Fruit fly (Drosophila melanogaster) whole organism, embryonic: ENCODE data around the gene Ant2.

ENCODE experiments used
- ATbp ChIP-seq: fragments of 200-800 bp; sonication (Bioruptor generic); optimal IDR thresholded peaks from 2 replicates; lab custom pipeline; 2017; ENCODE audit warnings: missing biosample characterization, mild to moderate bottlenecking, missing genetic modification characterization, missing genetic modification reagents
- Aef1 ChIP-seq: fragments of 200-800 bp; sonication (Bioruptor generic); IDR thresholded peaks from 3 replicates; pipeline ENCODE4 v1.3.6; 2022; ENCODE audit warnings: missing biosample characterization, missing genetic modification characterization
- Asciz ChIP-seq: fragments of 200-800 bp; sonication (Bioruptor generic); optimal IDR thresholded peaks from 2 replicates; lab custom pipeline; 2017; ENCODE audit warnings: missing biosample characterization, mild to moderate bottlenecking, missing genetic modification characterization, missing genetic modification reagents
- CG10979 ChIP-seq: fragments of 200-800 bp; sonication (Bioruptor generic); optimal IDR thresholded peaks from 2 replicates; lab custom pipeline; 2018; ENCODE audit warnings: missing biosample characterization, mild to moderate bottlenecking, missing genetic modification characterization, moderate library complexity
- CG11398 ChIP-seq: fragments of 200-800 bp; sonication (Bioruptor generic); optimal IDR thresholded peaks from 2 replicates; lab custom pipeline; 2016; ENCODE audit warnings: missing biosample characterization, missing genetic modification characterization
- CG11696 ChIP-seq: fragments of 200-800 bp; sonication (Bioruptor generic); IDR thresholded peaks from 2 replicates; pipeline ENCODE4 v1.3.6; 2022; ENCODE audit warnings: missing biosample characterization, missing genetic modification characterization
- CG12071 ChIP-seq: fragments of 200-800 bp; sonication (Bioruptor generic); optimal IDR thresholded peaks from 3 replicates; lab custom pipeline; 2018; ENCODE audit warnings: missing biosample characterization, mild to moderate bottlenecking, missing genetic modification characterization
- CG12219 ChIP-seq: fragments of 200-800 bp; sonication (Bioruptor generic); optimal IDR thresholded peaks from 3 replicates; lab custom pipeline; 2018; ENCODE audit warnings: missing biosample characterization, mild to moderate bottlenecking, missing genetic modification characterization
- CG12659 ChIP-seq: fragments of 200-800 bp; sonication (Bioruptor generic); optimal IDR thresholded peaks from 3 replicates; lab custom pipeline; 2017; ENCODE audit warnings: mild to moderate bottlenecking, missing biosample characterization, missing genetic modification reagents, missing genetic modification characterization
- CG13123 ChIP-seq: fragments of 200-800 bp; sonication (Bioruptor generic); optimal IDR thresholded peaks from 2 replicates; lab custom pipeline; 2016; ENCODE audit warnings: missing biosample characterization, missing genetic modification characterization
- CG14965 ChIP-seq: fragments of 200-800 bp; sonication (Bioruptor generic); optimal IDR thresholded peaks from 2 replicates; lab custom pipeline; 2016; ENCODE audit warnings: missing biosample characterization, missing genetic modification characterization, borderline replicate concordance
- CG16779 ChIP-seq: fragments of 200-800 bp; sonication (Bioruptor generic); IDR thresholded peaks from 2 replicates; pipeline ENCODE4 v1.3.6; 2022; ENCODE audit warnings: missing biosample characterization, missing genetic modification characterization
- CG17802 ChIP-seq: fragments of 200-800 bp; sonication (Bioruptor generic); optimal IDR thresholded peaks from 2 replicates; lab custom pipeline; 2018; ENCODE audit warnings: missing biosample characterization, mild to moderate bottlenecking, missing genetic modification characterization, moderate library complexity
- CG2202 ChIP-seq: fragments of 200-800 bp; sonication (Bioruptor generic); optimal IDR thresholded peaks from 2 replicates; lab custom pipeline; 2018; ENCODE audit warnings: missing biosample characterization, mild to moderate bottlenecking, missing genetic modification characterization
- CG30020 ChIP-seq: fragments of 200-800 bp; optimal IDR thresholded peaks from 2 replicates; lab custom pipeline; 2019; ENCODE audit warnings: missing biosample characterization, mild to moderate bottlenecking, missing genetic modification characterization, moderate library complexity
- CG30431 ChIP-seq: fragments of 200-800 bp; sonication (Bioruptor generic); optimal IDR thresholded peaks from 2 replicates; lab custom pipeline; 2017; ENCODE audit warnings: missing biosample characterization, missing genetic modification characterization
- CG3065 ChIP-seq: fragments of 200-800 bp; sonication (Bioruptor generic); optimal IDR thresholded peaks from 2 replicates; lab custom pipeline; 2016; ENCODE audit warnings: missing biosample characterization, missing genetic modification characterization
- CG3838 ChIP-seq: fragments of 200-800 bp; sonication (Bioruptor generic); optimal IDR thresholded peaks from 3 replicates; lab custom pipeline; 2016; ENCODE audit warnings: missing biosample characterization, missing genetic modification characterization
- CG42726 ChIP-seq: fragments of 200-800 bp; sonication (Bioruptor generic); IDR thresholded peaks from 2 replicates; pipeline ENCODE4 v1.3.6; 2022; ENCODE audit warnings: missing biosample characterization, missing genetic modification characterization; ENCODE audit not compliant: partially characterized antibody
- CG4282 ChIP-seq: fragments of 200-800 bp; sonication (Bioruptor generic); optimal IDR thresholded peaks from 2 replicates; lab custom pipeline; 2016; ENCODE audit warnings: missing biosample characterization, missing genetic modification characterization
- CG4360 ChIP-seq: fragments of 200-800 bp; sonication (Bioruptor generic); IDR thresholded peaks from 2 replicates; pipeline ENCODE4 v1.3.6; 2022; ENCODE audit warnings: missing biosample characterization, missing genetic modification characterization
- CG4404 ChIP-seq: fragments of 200-800 bp; sonication (Bioruptor generic); IDR thresholded peaks from 2 replicates; pipeline ENCODE4 v1.3.6; 2022; ENCODE audit warnings: missing biosample characterization, missing genetic modification characterization
- CG7357 ChIP-seq: fragments of 200-800 bp; sonication (Bioruptor generic); IDR thresholded peaks from 3 replicates; pipeline ENCODE4 v1.3.6; 2022; ENCODE audit warnings: missing biosample characterization, missing genetic modification characterization
- CG7556 ChIP-seq: fragments of 200-800 bp; sonication (Bioruptor generic); optimal IDR thresholded peaks from 2 replicates; lab custom pipeline; 2017; ENCODE audit warnings: missing biosample characterization, mild to moderate bottlenecking, missing genetic modification characterization
- CG7928 ChIP-seq: fragments of 200-800 bp; sonication (Bioruptor generic); optimal IDR thresholded peaks from 2 replicates; lab custom pipeline; 2017; ENCODE audit warnings: missing biosample characterization, mild to moderate bottlenecking, missing genetic modification characterization
- CG8089 ChIP-seq: fragments of 200-800 bp; sonication (Bioruptor generic); optimal IDR thresholded peaks from 3 replicates; lab custom pipeline; 2016; ENCODE audit warnings: missing biosample characterization, missing genetic modification characterization
- Dip2 ChIP-seq: fragments of 200-800 bp; sonication (Bioruptor generic); IDR thresholded peaks from 2 replicates; pipeline ENCODE4 v1.3.6; 2022; ENCODE audit warnings: missing biosample characterization, missing genetic modification characterization
- Elba2 ChIP-seq: fragments of 200-800 bp; sonication (Bioruptor generic); optimal IDR thresholded peaks from 3 replicates; lab custom pipeline; 2016; ENCODE audit warnings: missing biosample characterization, missing genetic modification characterization
- Ets97D ChIP-seq: fragments of 200-800 bp; sonication (Bioruptor generic); optimal IDR thresholded peaks from 3 replicates; lab custom pipeline; 2016; ENCODE audit warnings: missing biosample characterization, missing genetic modification characterization
- GATAe ChIP-seq: fragments of 200-800 bp; sonication (Bioruptor generic); conservative IDR thresholded peaks from 2 replicates; pipeline ENCODE4 v1.3.6; 2022; ENCODE audit warnings: missing biosample characterization, missing genetic modification characterization
- Hr3 ChIP-seq: fragments of 200-800 bp; sonication (Bioruptor generic); optimal IDR thresholded peaks from 3 replicates; lab custom pipeline; 2016; ENCODE audit warnings: missing biosample characterization, missing genetic modification characterization
- Hr78 ChIP-seq, 2 experiments: fragments of 200-800 bp in 1 of 2; fragments of >200 bp in 1 of 2; sonication (Bioruptor generic) in 1 of 2; optimal IDR thresholded peaks; 2 replicates each; lab custom pipeline; 2017 to 2019; ENCODE audit warnings: missing biosample characterization in 2 of 2, missing genetic modification characterization in 2 of 2, mild to moderate bottlenecking in 1 of 2, moderate library complexity in 1 of 2
- Kr ChIP-seq: fragments of 200-800 bp; sonication (Bioruptor generic); optimal IDR thresholded peaks from 2 replicates; lab custom pipeline; 2017; ENCODE audit warnings: missing biosample characterization, mild to moderate bottlenecking, missing genetic modification characterization
- MBD-R2 ChIP-seq: fragments of 200-800 bp; sonication (Bioruptor generic); IDR thresholded peaks from 2 replicates; pipeline ENCODE4 v1.3.6; 2022; ENCODE audit warnings: missing biosample characterization, missing genetic modification characterization
- Max ChIP-seq: fragments of 200-800 bp; sonication (Bioruptor generic); optimal IDR thresholded peaks from 2 replicates; lab custom pipeline; 2016; ENCODE audit warnings: missing biosample characterization, mild to moderate bottlenecking, missing genetic modification characterization
- Nf-YB ChIP-seq: fragments of 200-800 bp; sonication (Bioruptor generic); optimal IDR thresholded peaks from 3 replicates; lab custom pipeline; 2019; ENCODE audit warnings: missing biosample characterization, mild to moderate bottlenecking, missing genetic modification characterization, moderate library complexity
- Nf-YC ChIP-seq: fragments of 200-800 bp; optimal IDR thresholded peaks from 3 replicates; lab custom pipeline; 2019; ENCODE audit warnings: missing biosample characterization, mild to moderate bottlenecking, missing genetic modification characterization, moderate library complexity
- Pdp1 ChIP-seq, 2 experiments: fragments of 200-800 bp; sonication (Bioruptor generic); optimal IDR thresholded peaks; 3 replicates each; lab custom pipeline; 2016; ENCODE audit warnings: missing biosample characterization in 2 of 2, missing genetic modification characterization in 2 of 2, mild to moderate bottlenecking in 1 of 2, moderate library complexity in 1 of 2
- ash1 ChIP-seq: fragments of 200-800 bp; sonication (Bioruptor generic); optimal IDR thresholded peaks from 2 replicates; lab custom pipeline; 2018; ENCODE audit warnings: missing biosample characterization, mild to moderate bottlenecking, missing genetic modification characterization
- bowl ChIP-seq: fragments of 200-800 bp; sonication (Bioruptor generic); IDR thresholded peaks from 2 replicates; pipeline ENCODE4 v1.3.6; 2022; ENCODE audit warnings: missing biosample characterization, missing genetic modification characterization
- br ChIP-seq: fragments of >200 bp; optimal IDR thresholded peaks from 2 replicates; lab custom pipeline; 2017
- btn ChIP-seq: fragments of 200-800 bp; sonication (Bioruptor generic); optimal IDR thresholded peaks from 2 replicates; lab custom pipeline; 2016; ENCODE audit warnings: missing biosample characterization, missing genetic modification characterization
- emc ChIP-seq: fragments of 200-800 bp; sonication (Bioruptor generic); optimal IDR thresholded peaks from 2 replicates; lab custom pipeline; 2016; ENCODE audit warnings: missing biosample characterization, missing genetic modification characterization
- hbn ChIP-seq: fragments of 200-800 bp; sonication (Bioruptor generic); IDR thresholded peaks from 2 replicates; pipeline ENCODE4 v1.3.6; 2022; ENCODE audit warnings: missing biosample characterization, missing genetic modification characterization; ENCODE audit not compliant: partially characterized antibody
- jumu ChIP-seq: fragments of 200-800 bp; sonication (Bioruptor generic); optimal IDR thresholded peaks from 3 replicates; lab custom pipeline; 2016; ENCODE audit warnings: missing biosample characterization, missing genetic modification characterization
- knrl ChIP-seq: fragments of 200-800 bp; sonication (Bioruptor generic); IDR thresholded peaks from 3 replicates; pipeline ENCODE4 v1.3.6; 2022; ENCODE audit warnings: missing biosample characterization, missing genetic modification characterization; ENCODE audit not compliant: partially characterized antibody
- slou ChIP-seq: fragments of 200-800 bp; sonication (Bioruptor generic); optimal IDR thresholded peaks from 3 replicates; lab custom pipeline; 2016; ENCODE audit warnings: missing biosample characterization, missing genetic modification characterization
- tin ChIP-seq: fragments of 200-800 bp; sonication (Bioruptor generic); optimal IDR thresholded peaks from 3 replicates; lab custom pipeline; 2016; ENCODE audit warnings: missing biosample characterization, missing genetic modification characterization
- toy ChIP-seq: fragments of 200-800 bp; sonication (Bioruptor generic); IDR thresholded peaks from 2 replicates; pipeline ENCODE4 v1.3.6; 2022; ENCODE audit warnings: missing biosample characterization, missing genetic modification characterization
- vfl ChIP-seq: fragments of 200-800 bp; sonication (Bioruptor generic); optimal IDR thresholded peaks from 2 replicates; lab custom pipeline; 2016; ENCODE audit warnings: missing biosample characterization, missing genetic modification characterization
- vnd ChIP-seq: fragments of 200-800 bp; sonication (Bioruptor generic); IDR thresholded peaks from 3 replicates; pipeline ENCODE4 v1.3.6; 2022; ENCODE audit warnings: missing biosample characterization, missing genetic modification characterization; ENCODE audit not compliant: partially characterized antibody

Gene Ant2

DNA sequence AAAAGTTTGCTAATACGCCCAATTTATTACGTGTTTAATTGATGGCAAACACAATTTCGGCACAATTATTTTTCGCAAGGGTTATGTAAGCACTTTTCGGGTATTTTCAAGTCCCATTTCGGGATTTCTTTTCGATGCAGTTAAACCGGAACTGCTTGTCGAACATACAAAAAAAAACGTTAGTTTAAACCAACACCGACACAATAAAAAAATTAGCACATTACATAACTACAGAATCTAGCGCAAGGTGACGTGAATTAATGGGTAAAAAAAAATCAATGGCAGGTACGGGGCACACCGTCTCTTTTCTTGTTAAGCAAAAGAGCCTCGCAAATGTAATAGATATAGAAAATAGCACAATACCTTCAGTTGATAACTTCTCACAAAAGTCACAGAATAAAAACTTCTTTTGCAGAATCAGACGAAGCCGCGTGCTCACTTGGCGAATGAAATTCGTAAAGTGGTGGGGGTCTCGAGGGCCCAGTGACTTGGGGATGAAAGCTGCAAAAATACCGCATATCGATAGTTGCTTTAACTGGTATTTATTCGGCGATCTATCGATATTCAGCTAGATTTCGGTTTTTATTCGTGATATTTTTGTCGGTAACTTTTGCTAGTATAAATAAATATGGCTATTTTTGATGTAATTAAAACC lies at the start of gene Ant2, which contains the start of gene sesB (continued):
- TF ChIP-seq CG17802 (tag; lab: Kevin White, UChicago) (no peak), CG3065 (GFP tag; lab: Kevin White, UChicago) (no peak), Kr (GFP tag; lab: Kevin White, UChicago) (no peak), CG7556 (GFP tag; lab: Kevin White, UChicago) (no peak), Nf-YB (GFP tag; lab: Kevin White, UChicago) (no peak), Elba2 (GFP tag; lab: Kevin White, UChicago) (no peak), MBD-R2 (GFP tag; lab: Robert Waterston, UW) (no peak; the same call in 1 of the 2 replicates), CG30020 (tag; lab: Kevin White, UChicago) (no peak), CG13123 (GFP tag; lab: Kevin White, UChicago) (no peak), CG11696 (GFP tag; lab: Robert Waterston, UW) (no peak), Hr3 (no peak), CG42726 (GFP tag; lab: Robert Waterston, UW) (peak; percentile 68; the same call in 1 of the 2 replicates), GATAe (GFP tag; lab: Robert Waterston, UW) (no peak), ATbp (GFP tag; lab: Kevin White, UChicago) (no peak), ash1 (GFP tag; lab: Kevin White, UChicago) (no peak), CG16779 (no peak), Aef1 (GFP tag; lab: Robert Waterston, UW) (no peak), CG11398 (GFP tag; lab: Kevin White, UChicago) (no peak), bowl (GFP tag; lab: Robert Waterston, UW) (no peak), CG7928 (GFP tag; lab: Kevin White, UChicago) (no peak), CG8089 (GFP tag; lab: Kevin White, UChicago) (no peak), Asciz (no peak), CG12219 (GFP tag; lab: Kevin White, UChicago) (no peak), CG2202 (tag; lab: Kevin White, UChicago) (no peak), CG12659 (GFP tag; lab: Kevin White, UChicago) (no peak), CG4404 (GFP tag; lab: Robert Waterston, UW) (no peak), vfl (GFP tag; lab: Kevin White, UChicago) (no peak), CG4360 (GFP tag; lab: Robert Waterston, UW) (no peak), tin (GFP tag; lab: Kevin White, UChicago) (no peak), br (lab: Kevin White, UChicago) (no peak), Max (no peak), toy (GFP tag; lab: Robert Waterston, UW) (no peak), knrl (peak; percentile 76), jumu (GFP tag; lab: Kevin White, UChicago) (no peak), Hr78 (GFP tag; optimal IDR thresholded peaks at IDR 0.05; lab: Kevin White, UChicago) (no peak), Ets97D (GFP tag; lab: Kevin White, UChicago) (no peak), btn (GFP tag; lab: Kevin White, UChicago) (no peak), CG4282 (GFP tag; lab: Kevin White, UChicago) (no peak), vnd (GFP tag; lab: Robert Waterston, UW) (peak; percentile 71), CG3838 (no peak), emc (no peak), CG7357 (GFP tag; lab: Robert Waterston, UW) (no peak), CG12071 (GFP tag; lab: Kevin White, UChicago) (no peak), Pdp1 (GFP tag; optimal IDR thresholded peaks at IDR 0.05; lab: Kevin White, UChicago) (peak in 1 of 2 experiments; percentile 96), slou (GFP tag; lab: Kevin White, UChicago) (no peak), hbn (GFP tag; lab: Robert Waterston, UW) (peak; percentile 71), CG10979 (tag; lab: Kevin White, UChicago) (no peak), CG30431 (GFP tag; lab: Kevin White, UChicago) (no peak), Nf-YC (tag; lab: Kevin White, UChicago) (no peak), CG14965 (no peak), Dip2 (GFP tag; lab: Robert Waterston, UW) (no peak)
